Fruit fly (Drosophila melanogaster) Kc167 (cell line): ENCODE results near the gene CG9098.

ENCODE experiments used
- Myc ChIP-seq: fragments of >200 bp; optimal IDR thresholded peaks from 2 replicates; lab custom pipeline; 2017; ENCODE audit warnings: missing external identifiers
- Sin3A ChIP-seq: fragments of >200 bp; optimal IDR thresholded peaks from 2 replicates; lab custom pipeline; 2018; ENCODE audit warnings: missing external identifiers
- psq ChIP-seq: fragments of >200 bp; optimal IDR thresholded peaks from 2 replicates; lab custom pipeline; 2017; ENCODE audit warnings: missing external identifiers
- ttk ChIP-seq: sonication (Bioruptor generic); optimal IDR thresholded peaks from 2 replicates; lab custom pipeline; 2017; ENCODE audit warnings: missing external identifiers

DNA sequence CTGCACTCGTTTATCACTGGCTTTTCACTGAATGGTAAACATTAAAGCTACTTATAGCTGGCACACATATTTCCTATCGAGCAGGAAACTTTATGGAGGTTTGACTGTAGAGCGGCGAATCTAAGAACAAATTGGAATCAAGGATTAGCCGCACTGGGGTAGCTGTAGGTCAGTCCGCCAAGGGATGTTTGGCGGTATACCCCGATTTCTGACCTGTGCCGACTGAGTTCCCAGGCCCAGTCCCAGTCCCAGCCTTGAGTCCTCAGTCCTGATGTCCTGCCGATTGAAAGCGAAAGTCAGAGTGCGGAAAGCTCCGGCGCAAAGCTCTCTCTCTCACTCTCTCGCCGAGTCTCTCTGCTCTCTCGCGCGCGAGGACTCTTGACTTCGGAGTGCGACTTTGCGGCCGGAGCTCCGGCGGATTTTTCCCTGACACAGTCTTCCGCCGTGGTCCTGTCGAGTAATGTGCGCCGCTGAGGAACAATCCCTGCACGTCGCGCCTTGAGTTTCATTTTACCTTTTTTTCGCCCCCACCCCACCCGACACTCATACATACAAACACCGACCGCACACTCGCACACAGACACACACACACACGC, 41.8 kb upstream of the CG9098 start, which contains the start of gene CG13995:
- no peak for TF ChIP-seq psq
- TF ChIP-seq Sin3A (lab: Kevin White, UChicago) = no peak
- TF ChIP-seq ttk = no peak
- TF ChIP-seq Myc (lab: Kevin White, UChicago) = no peak
